Fruit fly (Drosophila melanogaster) ovary, adult (tissue): ENCODE results near the gene CG18765.
A peak's percentile ranks its signal among the peaks of the same experiment; 100 is the strongest.

Source experiments
- CG17801 ChIP-seq: fragments of 200-800 bp; optimal IDR thresholded peaks from 2 replicates; lab custom pipeline; 2019; ENCODE audit warnings: missing biosample characterization, mild to moderate bottlenecking, missing genetic modification characterization, moderate library complexity; ENCODE audit not compliant: partially characterized antibody

The CG18765 gene

DNA sequence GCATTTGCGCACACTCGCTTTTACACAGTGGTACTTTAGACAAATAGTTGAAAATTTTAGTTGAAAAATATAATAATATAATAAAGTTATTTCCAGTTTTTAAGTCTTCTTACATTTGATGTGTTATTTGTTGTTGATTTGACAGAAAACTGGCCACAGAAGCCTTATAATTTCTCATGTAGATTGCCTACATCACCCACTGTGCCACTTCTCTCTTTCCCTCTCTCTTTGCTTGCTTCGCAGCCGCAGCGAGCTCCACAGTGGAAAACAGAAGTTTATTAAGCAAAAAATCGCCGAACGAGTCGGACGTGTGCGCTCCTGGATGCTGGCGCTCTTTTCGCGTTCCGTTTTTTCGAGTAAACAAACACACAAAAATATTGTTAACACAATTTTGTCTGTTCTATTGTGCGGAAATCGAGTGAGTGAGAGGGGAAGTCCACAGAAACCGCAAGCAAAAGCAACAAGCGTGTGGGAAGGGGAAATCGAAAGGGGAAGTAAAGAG is 35.7 kb downstream of the CG18765 start, which contains the start of gene CG42327:
CG42327 (plus strand) TSS at position 277 of the 502 bp plus-strand sequence.
- TF ChIP-seq CG17801 (GFP tag; lab: Kevin White, UChicago), result peak; percentile 87

dm6 chr3R:11650105-11651039 is 41.2 kb downstream of the CG18765 start, which contains the start of the genes Csk and Elp1:
Gene Csk, minus strand, starts transcription at chr3R:11650706.
Gene Elp1, plus strand, starts transcription at chr3R:11650971.
- peak; percentile 55 for TF ChIP-seq CG17801 (GFP tag; lab: Kevin White, UChicago)

DNA sequence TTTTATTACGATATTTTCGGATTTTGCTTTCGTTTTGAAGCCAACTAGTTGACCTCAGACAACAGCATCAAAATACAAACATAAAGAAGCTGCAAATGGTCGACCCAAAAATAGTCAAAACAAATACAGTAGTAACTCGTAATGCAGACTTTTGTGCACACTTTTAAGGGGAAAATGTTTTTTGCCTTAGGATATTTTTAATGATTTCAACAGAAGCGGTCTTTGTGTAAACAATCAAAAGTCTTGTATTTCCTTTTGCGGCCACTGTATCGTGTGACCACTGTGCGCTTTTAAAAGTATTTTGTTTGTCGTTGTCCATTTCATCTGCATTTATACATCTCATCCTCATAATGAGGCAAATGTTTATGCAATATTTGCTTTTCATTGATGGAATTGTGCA is 42.1 kb downstream of the CG18765 start:
- TF ChIP-seq CG17801 (GFP tag; lab: Kevin White, UChicago), result peak; percentile 74

DNA sequence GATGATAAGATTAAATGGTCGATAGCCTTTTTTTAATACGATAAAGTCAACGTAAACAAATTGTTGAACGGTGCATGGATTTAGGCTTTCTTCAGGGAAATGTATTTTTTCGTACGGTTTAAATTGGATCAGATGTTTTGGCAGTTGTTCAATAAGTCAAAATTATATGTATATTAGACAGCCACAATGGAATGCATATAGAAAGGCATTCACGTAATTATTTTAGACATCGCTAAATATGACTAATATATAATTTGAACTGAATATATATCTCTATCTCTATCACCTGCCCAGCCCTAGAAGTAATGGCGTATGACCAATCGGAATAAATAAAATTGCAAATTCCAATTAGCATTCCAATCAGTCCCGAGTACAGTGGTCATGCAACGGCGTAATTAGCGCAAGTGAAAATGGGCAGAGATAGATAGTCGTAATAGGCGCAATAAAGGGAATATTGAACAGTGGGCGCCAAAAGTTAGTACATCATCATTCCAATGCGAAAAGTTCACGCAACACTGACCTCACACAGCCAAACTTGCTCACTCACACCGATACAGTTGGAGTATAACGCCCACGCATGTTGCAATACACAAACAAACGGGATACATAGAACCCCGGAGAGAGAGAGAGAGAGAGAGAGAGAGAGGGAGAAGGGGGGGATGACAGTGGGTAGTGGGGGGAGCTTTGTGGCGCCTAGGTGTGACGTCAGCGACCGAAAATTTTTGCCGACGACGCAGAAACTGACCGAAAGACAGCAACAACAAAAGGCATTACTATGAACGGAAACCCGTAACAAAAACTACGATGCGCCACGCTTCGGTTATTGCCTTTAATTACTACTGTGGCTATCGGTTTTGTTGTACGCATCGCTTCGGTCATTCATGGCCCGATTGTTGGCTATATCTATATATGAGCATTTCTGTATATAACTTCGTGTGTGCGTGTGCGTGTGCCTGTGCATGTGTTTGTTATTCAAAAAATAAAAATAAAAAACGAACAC is 42.9 kb downstream of the CG18765 start:
- no peak for TF ChIP-seq CG17801 (GFP tag; lab: Kevin White, UChicago)

dm6 chr3R:11646826-11647225 is 44.8 kb downstream of the CG18765 start:
- TF ChIP-seq CG17801 (GFP tag; lab: Kevin White, UChicago), result peak; percentile 83
